Fruit fly (Drosophila melanogaster): Measurements from ENCODE around the gene CG1265.

- TF ChIP-seq vri (GFP tag; optimal IDR thresholded peaks at IDR 0.05) (no peak), dac (GFP tag; optimal IDR thresholded peaks at IDR 0.05) (no peak), Sox102F (GFP tag; optimal IDR thresholded peaks at IDR 0.05) (no peak), Sox14 (GFP tag; optimal IDR thresholded peaks at IDR 0.05) (no peak), lz (GFP tag; optimal IDR thresholded peaks at IDR 0.05) (no peak), CG9139 (GFP tag; optimal IDR thresholded peaks at IDR 0.05) (no peak), CG6808 (GFP tag; optimal IDR thresholded peaks at IDR 0.05) (no peak), eg (GFP tag; IDR thresholded peaks at IDR 0.05) (no peak), Ets21C (GFP tag; optimal IDR thresholded peaks at IDR 0.05) (no peak), CG3032 (tag; optimal IDR thresholded peaks at IDR 0.05) (no peak), CG31627 (GFP tag; optimal IDR thresholded peaks at IDR 0.05) (no peak), Ets96B (tag; optimal IDR thresholded peaks at IDR 0.05) (no peak), CG4318 (GFP tag; optimal IDR thresholded peaks at IDR 0.05) (no peak), ss (GFP tag; optimal IDR thresholded peaks at IDR 0.05) (no peak)
Measured at dm6 chr3L:4221792-4222191, 32.8 kb upstream of the CG1265 start.

Data from whole organism, prepupa.